Fruit fly (Drosophila melanogaster) whole organism, prepupa: Measurements from ENCODE around the gene Nepl21.

Source experiments
- Blimp-1 ChIP-seq: fragments of 200-800 bp; sonication (Bioruptor generic); optimal IDR thresholded peaks from 3 replicates; lab custom pipeline; 2017; ENCODE audit warnings: missing biosample characterization, missing genetic modification characterization, mild to moderate bottlenecking, moderate library complexity, missing genetic modification reagents
- CG10631 ChIP-seq: fragments of 200-800 bp; sonication (Bioruptor generic); optimal IDR thresholded peaks from 2 replicates; lab custom pipeline; 2016; ENCODE audit warnings: missing biosample characterization, missing genetic modification characterization
- CG10669 ChIP-seq: fragments of 200-800 bp; sonication (Bioruptor generic); optimal IDR thresholded peaks from 3 replicates; lab custom pipeline; 2018; ENCODE audit warnings: missing biosample characterization, mild to moderate bottlenecking, missing genetic modification characterization, moderate library complexity
- CG11762 ChIP-seq: fragments of 200-800 bp; sonication (Bioruptor generic); optimal IDR thresholded peaks from 3 replicates; lab custom pipeline; 2016; ENCODE audit warnings: missing biosample characterization, missing genetic modification characterization; ENCODE audit not compliant: insufficient read depth
- CG1621 ChIP-seq: fragments of 200-800 bp; sonication (Bioruptor generic); optimal IDR thresholded peaks from 3 replicates; lab custom pipeline; 2018; ENCODE audit warnings: missing biosample characterization, mild to moderate bottlenecking, missing genetic modification characterization
- CG16779 ChIP-seq: fragments of 200-800 bp; sonication (Bioruptor generic); optimal IDR thresholded peaks from 3 replicates; lab custom pipeline; 2017; ENCODE audit warnings: missing biosample characterization, mild to moderate bottlenecking, missing genetic modification characterization
- CG31627 ChIP-seq: fragments of 200-800 bp; sonication (Bioruptor generic); optimal IDR thresholded peaks from 3 replicates; lab custom pipeline; 2016; ENCODE audit warnings: missing biosample characterization, missing genetic modification characterization
- CG32006 ChIP-seq: fragments of 200-800 bp; sonication (Bioruptor generic); optimal IDR thresholded peaks from 3 replicates; lab custom pipeline; 2017; ENCODE audit warnings: missing biosample characterization, mild to moderate bottlenecking, missing genetic modification characterization
- CG34406 ChIP-seq: fragments of 200-800 bp; sonication (Bioruptor generic); optimal IDR thresholded peaks from 3 replicates; lab custom pipeline; 2016; ENCODE audit warnings: missing biosample characterization, missing genetic modification characterization
- CG3919 ChIP-seq: fragments of 200-800 bp; sonication (Bioruptor generic); optimal IDR thresholded peaks from 3 replicates; lab custom pipeline; 2016; ENCODE audit warnings: missing biosample characterization, missing genetic modification characterization
- CG7368 ChIP-seq: fragments of 200-800 bp; sonication (Bioruptor generic); optimal IDR thresholded peaks from 3 replicates; lab custom pipeline; 2016; ENCODE audit warnings: missing biosample characterization, missing genetic modification characterization
- CG8119 ChIP-seq: fragments of 200-800 bp; sonication (Bioruptor generic); IDR thresholded peaks from 3 replicates; pipeline ENCODE4 v1.3.6; 2022; ENCODE audit warnings: missing biosample characterization, missing genetic modification characterization
- CG8319 ChIP-seq: fragments of 200-800 bp; sonication (Bioruptor generic); optimal IDR thresholded peaks from 3 replicates; lab custom pipeline; 2016; ENCODE audit warnings: missing biosample characterization, missing genetic modification characterization
- CG8632 ChIP-seq: fragments of 200-800 bp; sonication (Bioruptor generic); optimal IDR thresholded peaks from 3 replicates; lab custom pipeline; 2016; ENCODE audit warnings: missing biosample characterization, missing genetic modification characterization
- CG9139 ChIP-seq: fragments of 200-800 bp; sonication (Bioruptor generic); optimal IDR thresholded peaks from 3 replicates; lab custom pipeline; 2017; ENCODE audit warnings: missing biosample characterization, mild to moderate bottlenecking, missing genetic modification characterization
- Eip75B ChIP-seq: fragments of 200-800 bp; sonication (Bioruptor generic); optimal IDR thresholded peaks from 3 replicates; lab custom pipeline; 2016; ENCODE audit warnings: missing biosample characterization, missing genetic modification characterization
- Eip78C ChIP-seq: fragments of 200-800 bp; sonication (Bioruptor generic); peaks from one replicate; lab custom pipeline; 2016; ENCODE audit warnings: missing biosample characterization, missing genetic modification characterization
- Eip93F ChIP-seq: fragments of 200-800 bp; sonication (Bioruptor generic); optimal IDR thresholded peaks from 2 replicates; lab custom pipeline; 2016; ENCODE audit warnings: missing biosample characterization, mild to moderate bottlenecking, missing genetic modification characterization
- Hr39 ChIP-seq: fragments of 200-800 bp; sonication (Bioruptor generic); optimal IDR thresholded peaks from 2 replicates; lab custom pipeline; 2016; ENCODE audit warnings: missing biosample characterization, missing genetic modification characterization
- Lpt ChIP-seq: fragments of 200-800 bp; sonication (Bioruptor generic); optimal IDR thresholded peaks from 3 replicates; lab custom pipeline; 2016; ENCODE audit warnings: missing biosample characterization, missing genetic modification characterization
- OdsH ChIP-seq: fragments of 200-800 bp; sonication (Bioruptor generic); optimal IDR thresholded peaks from 3 replicates; lab custom pipeline; 2016; ENCODE audit warnings: missing biosample characterization, missing genetic modification characterization
- Sox14 ChIP-seq: fragments of 200-800 bp; sonication (Bioruptor generic); optimal IDR thresholded peaks from 3 replicates; lab custom pipeline; 2016; ENCODE audit warnings: missing biosample characterization, missing genetic modification characterization
- cyc ChIP-seq: fragments of 200-800 bp; sonication (Bioruptor generic); optimal IDR thresholded peaks from 3 replicates; lab custom pipeline; 2016; ENCODE audit warnings: missing biosample characterization, missing genetic modification characterization
- dsx ChIP-seq: fragments of 200-800 bp; optimal IDR thresholded peaks from 3 replicates; lab custom pipeline; 2019; ENCODE audit warnings: missing biosample characterization, mild to moderate bottlenecking, missing genetic modification characterization, moderate library complexity; ENCODE audit not compliant: poor library complexity, severe bottlenecking
- eg ChIP-seq: fragments of 200-800 bp; sonication (Bioruptor generic); IDR thresholded peaks from 3 replicates; pipeline ENCODE4 v1.3.6; 2022; ENCODE audit warnings: missing biosample characterization, missing genetic modification characterization
- esn ChIP-seq: fragments of 200-800 bp; sonication (Bioruptor generic); optimal IDR thresholded peaks from 2 replicates; lab custom pipeline; 2016; ENCODE audit warnings: missing biosample characterization, mild to moderate bottlenecking, missing genetic modification characterization, moderate library complexity
- fd85E ChIP-seq: fragments of 200-800 bp; sonication (Bioruptor generic); optimal IDR thresholded peaks from 3 replicates; lab custom pipeline; 2016; ENCODE audit warnings: missing biosample characterization, missing genetic modification characterization
- fkh ChIP-seq: fragments of 200-800 bp; sonication (Bioruptor generic); optimal IDR thresholded peaks from 3 replicates; lab custom pipeline; 2017; ENCODE audit warnings: missing biosample characterization, mild to moderate bottlenecking, missing genetic modification characterization, moderate library complexity
- lz ChIP-seq: fragments of 200-800 bp; sonication (Bioruptor generic); optimal IDR thresholded peaks from 3 replicates; lab custom pipeline; 2016; ENCODE audit warnings: missing biosample characterization, missing genetic modification characterization
- net ChIP-seq: fragments of 200-800 bp; sonication (Bioruptor generic); optimal IDR thresholded peaks from 3 replicates; lab custom pipeline; 2016; ENCODE audit warnings: missing biosample characterization, missing genetic modification characterization
- salr ChIP-seq, 2 experiments: fragments of 200-800 bp; sonication (Bioruptor generic); optimal IDR thresholded peaks; 3 replicates each; lab custom pipeline; 2016 to 2018; ENCODE audit warnings: missing biosample characterization in 2 of 2, missing genetic modification characterization in 2 of 2, mild to moderate bottlenecking in 1 of 2
- spab ChIP-seq: fragments of 200-800 bp; sonication (Bioruptor generic); optimal IDR thresholded peaks from 2 replicates; lab custom pipeline; 2017; ENCODE audit warnings: missing biosample characterization, mild to moderate bottlenecking, missing genetic modification characterization, missing genetic modification reagents
- ss ChIP-seq, 2 experiments: fragments of 200-800 bp; sonication (Bioruptor generic); optimal IDR thresholded peaks; 2 replicates in 1 of 2; 3 replicates in 1 of 2; lab custom pipeline; 2017 to 2018; ENCODE audit warnings: mild to moderate bottlenecking in 2 of 2, missing biosample characterization in 2 of 2, missing genetic modification characterization in 2 of 2, moderate library complexity in 1 of 2
- svp ChIP-seq: fragments of 200-800 bp; sonication (Bioruptor generic); peaks from one replicate; lab custom pipeline; 2016; ENCODE audit warnings: missing biosample characterization, missing genetic modification characterization
- topi ChIP-seq: fragments of 200-800 bp; sonication (Bioruptor generic); optimal IDR thresholded peaks from 3 replicates; lab custom pipeline; 2016; ENCODE audit warnings: missing biosample characterization, missing genetic modification characterization
- vri ChIP-seq: fragments of 200-800 bp; sonication (Bioruptor generic); optimal IDR thresholded peaks from 3 replicates; lab custom pipeline; 2016; ENCODE audit warnings: missing biosample characterization, mild to moderate bottlenecking, missing genetic modification characterization

The Nepl21 gene

DNA sequence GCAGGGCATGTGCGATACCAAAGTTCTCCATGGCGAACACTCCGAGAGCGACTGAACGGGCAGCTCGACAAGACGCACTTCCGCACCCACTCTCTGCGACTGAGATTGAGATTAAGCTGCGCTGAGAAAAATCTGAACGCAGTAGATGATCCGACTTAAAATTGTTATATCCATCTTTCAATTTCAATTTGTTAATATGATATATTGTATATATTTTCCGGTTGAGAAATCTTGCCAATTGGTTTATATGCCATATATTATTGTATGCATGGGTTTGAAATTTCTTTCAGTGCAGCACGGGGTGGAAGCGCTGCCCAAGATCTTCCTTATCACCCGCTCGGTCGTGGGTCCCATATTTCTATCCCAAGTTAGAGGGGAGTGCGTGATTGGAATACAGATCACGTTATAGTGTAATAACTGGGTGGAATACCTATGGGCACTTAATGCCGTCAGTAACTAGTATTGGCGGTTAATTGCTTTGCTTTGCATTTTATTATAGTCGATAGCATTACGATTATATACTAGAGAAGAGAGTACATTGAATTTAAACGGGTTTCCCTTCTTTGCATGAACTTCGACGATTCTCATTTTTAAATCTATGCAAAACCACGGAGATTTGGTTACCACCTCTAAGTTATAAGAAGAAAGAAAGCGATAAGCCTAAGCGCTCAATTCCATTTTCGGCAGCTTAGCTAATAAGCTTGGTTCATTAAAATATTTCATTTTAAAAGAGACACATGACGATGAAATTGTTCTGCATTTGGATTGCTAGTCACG is 3.2 kb upstream of the Nepl21 start, which contains the start of the genes Nepl19 and Nepl20 (continued):
- TF ChIP-seq salr (GFP tag; optimal IDR thresholded peaks at IDR 0.05; lab: Kevin White, UChicago) (peak; percentile 77 to 84), Eip78C (GFP tag; lab: Kevin White, UChicago) (peak; percentile 96), spab (GFP tag; lab: Kevin White, UChicago) (peak; percentile 85), cyc (GFP tag; lab: Kevin White, UChicago) (peak; percentile 84), CG3919 (GFP tag; lab: Kevin White, UChicago) (peak; percentile 90), esn (GFP tag; lab: Kevin White, UChicago) (peak; percentile 91), topi (GFP tag; lab: Kevin White, UChicago) (peak; percentile 90), ss (GFP tag; optimal IDR thresholded peaks at IDR 0.05; lab: Kevin White, UChicago) (peak; percentile 74 to 85), CG8319 (GFP tag; lab: Kevin White, UChicago) (peak; percentile 76), CG7368 (GFP tag; lab: Kevin White, UChicago) (peak; percentile 86), CG8632 (GFP tag; lab: Kevin White, UChicago) (peak; percentile 82), fkh (GFP tag; lab: Kevin White, UChicago) (peak; percentile 29), CG32006 (peak; percentile 92), fd85E (GFP tag; lab: Kevin White, UChicago) (peak; percentile 56), eg (GFP tag; lab: Robert Waterston, UW) (peak; percentile 94)
- TF ChIP-seq, all 60 proteins: peak for 58

DNA sequence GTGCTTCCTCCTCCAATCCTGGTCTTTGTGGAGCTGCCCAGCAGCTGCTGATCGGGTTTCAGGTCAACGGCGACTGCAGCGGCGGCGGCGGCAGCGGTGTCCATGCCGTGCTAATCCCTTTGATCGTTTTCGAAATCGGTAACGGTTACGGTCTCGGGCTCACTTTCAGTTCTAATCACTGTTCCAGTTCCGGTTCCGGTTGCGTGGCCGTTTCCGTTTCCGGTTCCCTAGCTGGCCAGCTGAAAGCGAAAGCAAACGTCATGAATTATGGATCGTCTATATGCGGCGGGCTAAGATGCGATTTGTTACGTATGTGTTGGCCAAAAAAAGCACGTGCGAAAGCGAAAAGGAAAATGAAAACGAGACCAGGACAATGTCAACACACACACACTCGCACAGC is 3.3 kb downstream of the Nepl21 start:
- no peak for TF ChIP-seq CG11762
- TF ChIP-seq CG16779 (tag; lab: Kevin White, UChicago) = no peak

dm6 chr3R:28887559-28888432 is 4.3 kb downstream of the Nepl21 start, which contains the start of the genes CG33203 and Doa:
CG33203 (minus strand) TSS chr3R:28887709.
Doa (plus strand) TSS chr3R:28888073.
- TF ChIP-seq lz (GFP tag; lab: Kevin White, UChicago) (peak; percentile 57), CG10631 (GFP tag; lab: Kevin White, UChicago) (peak; percentile 15), Hr39 (GFP tag; lab: Kevin White, UChicago) (peak; percentile 27), svp (peak; percentile 77), CG3919 (GFP tag; lab: Kevin White, UChicago) (peak; percentile 12), Eip93F (GFP tag; lab: Kevin White, UChicago) (no peak), vri (GFP tag; lab: Kevin White, UChicago) (peak; percentile 33), OdsH (GFP tag; lab: Kevin White, UChicago) (no peak), CG31627 (GFP tag; lab: Kevin White, UChicago) (peak; percentile 42), cyc (GFP tag; lab: Kevin White, UChicago) (peak; percentile 8), esn (GFP tag; lab: Kevin White, UChicago) (peak; percentile 32), dsx (GFP tag; lab: Kevin White, UChicago) (no peak), Eip75B (GFP tag; lab: Kevin White, UChicago) (peak; percentile 1), Sox14 (peak; percentile 36)
- TF ChIP-seq, all 60 proteins: peak for 11

DNA sequence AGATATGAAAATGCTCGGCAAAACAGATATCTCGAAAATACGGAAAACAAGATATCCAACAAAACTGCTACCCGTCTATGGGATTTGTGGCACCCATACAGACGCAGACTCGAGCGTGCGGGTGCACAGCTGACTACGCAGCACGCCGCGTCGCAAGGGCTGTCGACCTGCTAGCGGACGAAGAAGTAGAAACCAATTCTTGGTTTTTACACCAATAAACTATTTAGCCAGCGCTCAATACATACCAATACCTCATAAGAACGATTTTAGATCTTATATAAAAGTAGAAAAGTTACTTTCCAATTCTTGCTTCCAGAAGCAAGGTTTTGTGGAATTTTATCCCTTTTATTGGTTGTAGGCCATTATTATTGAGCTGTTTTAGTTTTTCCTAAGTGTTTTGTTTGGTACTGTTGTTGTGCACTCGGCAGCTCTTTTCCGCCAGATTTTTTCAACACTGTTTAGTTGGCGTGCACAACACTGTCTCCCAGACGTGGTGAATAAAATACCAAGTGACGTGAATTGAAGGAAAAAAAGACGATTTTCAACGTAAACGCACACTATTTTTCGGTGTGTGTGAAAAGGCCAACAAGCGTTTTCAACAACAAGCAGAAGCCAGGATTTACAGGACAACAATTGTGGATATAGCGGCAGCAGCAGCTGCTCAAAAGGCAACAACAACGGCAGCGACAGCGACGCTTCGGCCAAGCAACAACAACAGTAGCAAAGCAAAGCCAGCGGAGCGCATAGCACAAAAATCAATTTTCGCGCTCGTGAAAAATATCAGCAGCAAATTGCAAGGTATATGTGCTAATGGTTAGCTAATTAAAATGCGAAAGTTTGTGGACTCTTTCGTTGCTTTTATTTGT is 5.3 kb downstream of the Nepl21 start:
- TF ChIP-seq CG8119 (GFP tag; lab: Robert Waterston, UW) (peak; percentile 54; the same call in 2 of the 3 replicates), CG34406 (GFP tag; lab: Kevin White, UChicago) (peak; percentile 59), CG7368 (GFP tag; lab: Kevin White, UChicago) (peak; percentile 75), CG8632 (GFP tag; lab: Kevin White, UChicago) (peak; percentile 59), fkh (GFP tag; lab: Kevin White, UChicago) (peak; percentile 19), Blimp-1 (GFP tag; lab: Kevin White, UChicago) (peak; percentile 46), Hr39 (GFP tag; lab: Kevin White, UChicago) (peak; percentile 89), ss (GFP tag; optimal IDR thresholded peaks at IDR 0.05; lab: Kevin White, UChicago) (peak; percentile 53 to 62), net (GFP tag; lab: Kevin White, UChicago) (peak; percentile 77), Eip75B (GFP tag; lab: Kevin White, UChicago) (peak; percentile 82), CG1621 (peak; percentile 62), CG3919 (GFP tag; lab: Kevin White, UChicago) (peak; percentile 84), CG10669 (peak; percentile 68), dsx (GFP tag; lab: Kevin White, UChicago) (peak; percentile 21), Lpt (peak; percentile 55), salr (GFP tag; optimal IDR thresholded peaks at IDR 0.05; lab: Kevin White, UChicago) (peak; percentile 8 to 22), esn (GFP tag; lab: Kevin White, UChicago) (peak; percentile 83), Eip78C (GFP tag; lab: Kevin White, UChicago) (peak; percentile 92), CG9139 (GFP tag; lab: Kevin White, UChicago) (no peak), CG11762 (peak; percentile 73)
